Worm (Caenorhabditis elegans) whole organism, late embryonic: ENCODE measurements around the gene fbxb-65.

Experiments
- C08G9.2 ChIP-seq: sonication (generic microtip); optimal IDR thresholded peaks from 2 replicates; lab custom pipeline; 2016; ENCODE audit warnings: mild to moderate bottlenecking, missing genetic modification characterization, moderate library complexity, missing compliant biosample characterization
- C38D4.7 ChIP-seq: fragments of 200-800 bp; sonication (Bioruptor generic); optimal IDR thresholded peaks from 2 replicates; lab custom pipeline; 2018; ENCODE audit warnings: mild to moderate bottlenecking, missing genetic modification characterization, moderate library complexity, missing compliant biosample characterization
- F13H6.1 ChIP-seq: sonication (generic microtip); optimal IDR thresholded peaks from 2 replicates; lab custom pipeline; 2016; ENCODE audit warnings: missing genetic modification characterization, missing compliant biosample characterization
- K02D7.2 ChIP-seq: sonication (generic microtip); optimal IDR thresholded peaks from 2 replicates; lab custom pipeline; 2017; ENCODE audit warnings: mild to moderate bottlenecking, missing genetic modification characterization, missing compliant biosample characterization
- K09A11.1 ChIP-seq: sonication (generic microtip); optimal IDR thresholded peaks from 2 replicates; lab custom pipeline; 2017; ENCODE audit warnings: antibody characterized with exemption, mild to moderate bottlenecking, missing genetic modification characterization, missing compliant biosample characterization; ENCODE audit not compliant: insufficient read depth
- ahr-1 ChIP-seq: sonication (generic microtip); optimal IDR thresholded peaks from 2 replicates; lab custom pipeline; 2016; ENCODE audit warnings: missing genetic modification characterization, missing compliant biosample characterization
- ama-1 ChIP-seq: fragments of 150-350 bp; optimal IDR thresholded peaks from 2 replicates; lab custom pipeline; 2014
- ceh-18 ChIP-seq: sonication (generic microtip); optimal IDR thresholded peaks from 2 replicates; lab custom pipeline; 2016; ENCODE audit warnings: missing genetic modification characterization, missing compliant biosample characterization
- ceh-2 ChIP-seq: sonication (generic microtip); optimal IDR thresholded peaks from 2 replicates; lab custom pipeline; 2016; ENCODE audit warnings: missing genotype, missing genetic modification characterization, missing compliant biosample characterization
- ceh-22 ChIP-seq: sonication (generic microtip); optimal IDR thresholded peaks from 2 replicates; lab custom pipeline; 2017; ENCODE audit warnings: missing biosample characterization, missing genetic modification characterization
- ceh-34 ChIP-seq: sonication (generic microtip); optimal IDR thresholded peaks from 2 replicates; lab custom pipeline; 2016; ENCODE audit warnings: mild to moderate bottlenecking, missing genetic modification characterization, missing compliant biosample characterization
- ceh-45 ChIP-seq: fragments of 200-800 bp; sonication (Bioruptor generic); IDR thresholded peaks from 2 replicates; pipeline ENCODE4 v1.3.6; 2022; ENCODE audit warnings: missing genetic modification reagents, missing genetic modification characterization, missing compliant biosample characterization
- ceh-6 ChIP-seq: fragments of 200-800 bp; sonication (Bioruptor generic); optimal IDR thresholded peaks from 2 replicates; lab custom pipeline; 2018; ENCODE audit warnings: mild to moderate bottlenecking, missing genetic modification characterization, missing compliant biosample characterization
- ceh-9 ChIP-seq: sonication (generic microtip); optimal IDR thresholded peaks from 2 replicates; lab custom pipeline; 2016; ENCODE audit warnings: mild to moderate bottlenecking, missing genetic modification characterization, inconsistent platforms, missing compliant biosample characterization
- che-1 ChIP-seq: sonication (generic microtip); optimal IDR thresholded peaks from 2 replicates; lab custom pipeline; 2016; ENCODE audit warnings: mild to moderate bottlenecking, missing genetic modification characterization, missing compliant biosample characterization
- dve-1 ChIP-seq: sonication (generic microtip); optimal IDR thresholded peaks from 2 replicates; lab custom pipeline; 2017; ENCODE audit warnings: antibody characterized with exemption, mild to moderate bottlenecking, missing genetic modification characterization, missing compliant biosample characterization
- elt-2 ChIP-seq: sonication (generic microtip); optimal IDR thresholded peaks from 2 replicates; lab custom pipeline; 2016; ENCODE audit warnings: missing genetic modification reagents, missing genetic modification characterization, missing compliant biosample characterization
- eyg-1 ChIP-seq: sonication (generic microtip); optimal IDR thresholded peaks from 2 replicates; lab custom pipeline; 2016; ENCODE audit warnings: missing genotype, missing genetic modification characterization, missing compliant biosample characterization
- hlh-13 ChIP-seq: fragments of 200-800 bp; sonication (Bioruptor generic); optimal IDR thresholded peaks from 2 replicates; lab custom pipeline; 2018; ENCODE audit warnings: mild to moderate bottlenecking, missing genetic modification characterization, missing compliant biosample characterization
- hlh-6 ChIP-seq: sonication (generic microtip); optimal IDR thresholded peaks from 2 replicates; lab custom pipeline; 2016; ENCODE audit warnings: missing genotype, missing genetic modification characterization, missing compliant biosample characterization
- madf-2 ChIP-seq: sonication (generic microtip); optimal IDR thresholded peaks from 2 replicates; lab custom pipeline; 2017; ENCODE audit warnings: missing genetic modification characterization, missing compliant biosample characterization
- mec-3 ChIP-seq: sonication (generic microtip); optimal IDR thresholded peaks from 2 replicates; lab custom pipeline; 2016; ENCODE audit warnings: borderline replicate concordance, missing genetic modification characterization, missing compliant biosample characterization
- nfya-1 ChIP-seq: sonication (generic microtip); optimal IDR thresholded peaks from 2 replicates; lab custom pipeline; 2017; ENCODE audit warnings: missing genetic modification characterization, mild to moderate bottlenecking, missing compliant biosample characterization, antibody characterized with exemption, moderate library complexity
- npax-4 ChIP-seq: sonication (generic microtip); optimal IDR thresholded peaks from 2 replicates; lab custom pipeline; 2016; ENCODE audit warnings: missing genetic modification characterization, missing compliant biosample characterization
- odd-2 ChIP-seq: sonication (generic microtip); optimal IDR thresholded peaks from 2 replicates; lab custom pipeline; 2017; ENCODE audit warnings: antibody characterized with exemption, mild to moderate bottlenecking, missing genetic modification characterization, missing compliant biosample characterization
- pat-9 ChIP-seq: fragments of 200-800 bp; sonication (Bioruptor generic); optimal IDR thresholded peaks from 2 replicates; lab custom pipeline; 2018; ENCODE audit warnings: mild to moderate bottlenecking, missing genetic modification characterization, moderate library complexity, missing compliant biosample characterization
- pqm-1 ChIP-seq: sonication (generic microtip); optimal IDR thresholded peaks from 2 replicates; lab custom pipeline; 2016; ENCODE audit warnings: missing genetic modification characterization, missing compliant biosample characterization
- pros-1 ChIP-seq: fragments of 150-350 bp; optimal IDR thresholded peaks from 2 replicates; lab custom pipeline; 2014; ENCODE audit warnings: missing biosample characterization, missing genetic modification reagents, missing genetic modification characterization
- ref-2 ChIP-seq: sonication (generic microtip); optimal IDR thresholded peaks from 2 replicates; lab custom pipeline; 2016; ENCODE audit warnings: missing genetic modification characterization, missing compliant biosample characterization
- syd-9 ChIP-seq: sonication (generic microtip); optimal IDR thresholded peaks from 2 replicates; lab custom pipeline; 2016; ENCODE audit warnings: mild to moderate bottlenecking, missing genetic modification characterization, moderate library complexity, missing compliant biosample characterization
- unc-3 ChIP-seq, 2 experiments: fragments of 200-800 bp in 1 of 2; sonication (Bioruptor generic) in 1 of 2; sonication (generic microtip) in 1 of 2; conservative IDR thresholded peaks in 1 of 2; optimal IDR thresholded peaks in 1 of 2; 2 replicates each; pipeline versions ENCODE4 v1.3.6 to Lab custom; 2016 to 2022; ENCODE audit warnings: missing compliant biosample characterization in 2 of 2, missing genetic modification characterization in 2 of 2, missing genetic modification reagents in 1 of 2
- unc-55 ChIP-seq: sonication (generic microtip); optimal IDR thresholded peaks from 2 replicates; lab custom pipeline; 2017; ENCODE audit warnings: missing biosample characterization, missing genetic modification reagents, missing genetic modification characterization
- unc-86 ChIP-seq: sonication (generic microtip); optimal IDR thresholded peaks from 2 replicates; lab custom pipeline; 2016; ENCODE audit warnings: missing genetic modification characterization, missing compliant biosample characterization
- ztf-16 ChIP-seq: sonication (generic microtip); optimal IDR thresholded peaks from 2 replicates; lab custom pipeline; 2017; ENCODE audit warnings: missing genetic modification characterization, missing compliant biosample characterization

The fbxb-65 gene

ce11 chrV:19293025-19293424 is 36.3 kb upstream of the fbxb-65 start, which contains the start of gene F55C9.5:
Gene F55C9.5 (minus strand): TSS chrV:19293125.
- TF ChIP-seq madf-2 (tag; lab: Kevin White, UChicago), result no peak

- no peak for TF ChIP-seq C38D4.7
- TF ChIP-seq ama-1 (lab: Kevin White, UChicago), result no peak
- no peak for TF ChIP-seq ceh-2 (tag; lab: Kevin White, UChicago)
- TF ChIP-seq hlh-13 (GFP tag; lab: Kevin White, UChicago), result no peak
- TF ChIP-seq ceh-45 (GFP tag; lab: Robert Waterston, UW), result no peak
- no peak for TF ChIP-seq K02D7.2 (tag; lab: Kevin White, UChicago)
- TF ChIP-seq ztf-16 (tag; lab: Kevin White, UChicago), result no peak
- TF ChIP-seq F13H6.1 (tag; lab: Kevin White, UChicago), result no peak
- TF ChIP-seq unc-55, result no peak
- no peak for TF ChIP-seq syd-9 (tag; lab: Kevin White, UChicago)
- TF ChIP-seq che-1 (tag; lab: Kevin White, UChicago), result no peak
- TF ChIP-seq elt-2 (tag; lab: Kevin White, UChicago), result no peak
- TF ChIP-seq dve-1 (tag; lab: Kevin White, UChicago), result no peak
- TF ChIP-seq K09A11.1 (tag; lab: Kevin White, UChicago), result no peak
- TF ChIP-seq ceh-22 (tag; lab: Kevin White, UChicago), result no peak
- TF ChIP-seq nfya-1 (tag; lab: Kevin White, UChicago), result no peak
Measured at ce11 chrV:19296723-19297122, 32.6 kb upstream of the fbxb-65 start, which contains the start of gene F55C9.6. Gene F55C9.6 (minus strand): TSS chrV:19296823.

ce11 chrV:19297510-19297909 is 31.9 kb upstream of the fbxb-65 start, which contains the start of gene fbxb-60:
Gene fbxb-60 (plus strand): TSS chrV:19297810.
- TF ChIP-seq hlh-6 (tag; lab: Kevin White, UChicago) (no peak), ama-1 (lab: Kevin White, UChicago) (no peak), ceh-9 (tag; lab: Kevin White, UChicago) (no peak), ahr-1 (no peak), eyg-1 (tag; lab: Kevin White, UChicago) (no peak), pros-1 (tag; lab: Kevin White, UChicago) (no peak), ceh-6 (no peak), pat-9 (tag; lab: Kevin White, UChicago) (no peak), odd-2 (no peak), dve-1 (tag; lab: Kevin White, UChicago) (no peak)
- TF ChIP-seq, all 69 proteins: peak for 0

- TF ChIP-seq dve-1 (tag; lab: Kevin White, UChicago), result no peak
Measured at ce11 chrV:19299262-19299661, 30.1 kb upstream of the fbxb-65 start, which contains the start of gene F55C9.14. Gene F55C9.14 (plus strand): TSS chrV:19299562.

- no peak for TF ChIP-seq pqm-1 (tag; lab: Kevin White, UChicago)
- TF ChIP-seq K02D7.2 (tag; lab: Kevin White, UChicago), result no peak
- TF ChIP-seq unc-3 (GFP tag; conservative IDR thresholded peaks at IDR 0.05; lab: Robert Waterston, UW), result no peak
- no peak for TF ChIP-seq unc-3 (tag; optimal IDR thresholded peaks at IDR 0.05; lab: Kevin White, UChicago)
- no peak for TF ChIP-seq C08G9.2
- TF ChIP-seq, all 69 proteins: peak for 0
Measured at ce11 chrV:19301934-19302333, 27.4 kb upstream of the fbxb-65 start, which contains the start of gene fbxb-62. Gene fbxb-62 (minus strand): TSS chrV:19302034.

- TF ChIP-seq K09A11.1 (tag; lab: Kevin White, UChicago), result no peak
- TF ChIP-seq ceh-45 (GFP tag; lab: Robert Waterston, UW), result no peak
- no peak for TF ChIP-seq ref-2 (tag; lab: Kevin White, UChicago)
- TF ChIP-seq ceh-34 (tag; lab: Kevin White, UChicago), result no peak
- TF ChIP-seq ceh-18 (tag; lab: Kevin White, UChicago), result no peak
- no peak for TF ChIP-seq eyg-1 (tag; lab: Kevin White, UChicago)
- TF ChIP-seq hlh-6 (tag; lab: Kevin White, UChicago), result no peak
- TF ChIP-seq ceh-2 (tag; lab: Kevin White, UChicago), result no peak
- no peak for TF ChIP-seq mec-3 (tag; lab: Kevin White, UChicago)
- no peak for TF ChIP-seq hlh-13 (GFP tag; lab: Kevin White, UChicago)
- TF ChIP-seq npax-4 (tag; lab: Kevin White, UChicago), result no peak
- TF ChIP-seq syd-9 (tag; lab: Kevin White, UChicago), result no peak
- no peak for TF ChIP-seq unc-86
Measured at ce11 chrV:19303589-19304174, 25.7 kb upstream of the fbxb-65 start, which contains the start of the genes fbxb-63 and fbxb-61. Gene fbxb-63 (minus strand): TSS chrV:19303730. Gene fbxb-61 (plus strand): TSS chrV:19304124.
